Worm (Caenorhabditis elegans): Measurements from ENCODE around the gene msi-1.

DNA sequence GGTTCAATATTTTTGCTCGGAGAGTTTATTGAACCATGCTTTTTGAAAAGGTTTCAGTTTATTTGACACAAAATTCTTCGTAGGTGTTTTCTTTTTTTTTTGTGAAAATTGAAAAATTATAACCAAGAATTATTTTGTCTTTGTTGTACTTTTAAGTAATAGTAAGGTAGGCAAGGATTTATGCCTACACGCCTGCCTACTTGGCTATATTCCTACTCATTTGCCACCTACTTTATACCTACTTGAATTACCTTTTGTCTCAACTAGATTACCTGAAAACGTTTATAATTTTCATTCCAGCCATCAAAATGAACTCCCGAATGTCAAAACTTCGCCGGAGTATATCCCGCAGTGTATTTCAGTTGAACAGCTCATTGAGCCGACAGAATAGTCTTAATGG lies 35.8 kb upstream of the msi-1 start, which contains the start of gene C36E8.4:
- no peak for TF ChIP-seq skn-1 (tag; optimal IDR thresholded peaks at IDR 0.05)
- no peak for TF ChIP-seq nhr-237 (tag; optimal IDR thresholded peaks at IDR 0.05)
- no peak for TF ChIP-seq nhr-76 (tag; optimal IDR thresholded peaks at IDR 0.05)
- TF ChIP-seq blmp-1 (tag; optimal IDR thresholded peaks at IDR 0.05) = no peak
- TF ChIP-seq nhr-28 (tag; optimal IDR thresholded peaks at IDR 0.05) = no peak
- TF ChIP-seq sup-37 (GFP tag; optimal IDR thresholded peaks at IDR 0.05) = no peak

Data from whole organism, L1 larva.